Fruit fly (Drosophila melanogaster) ovary, adult (tissue): ENCODE measurements around the gene wb.

Experiments used
- CG17801 ChIP-seq: fragments of 200-800 bp; optimal IDR thresholded peaks from 2 replicates; lab custom pipeline; 2019; ENCODE audit warnings: missing biosample characterization, mild to moderate bottlenecking, missing genetic modification characterization, moderate library complexity; ENCODE audit not compliant: partially characterized antibody

Gene wb

DNA sequence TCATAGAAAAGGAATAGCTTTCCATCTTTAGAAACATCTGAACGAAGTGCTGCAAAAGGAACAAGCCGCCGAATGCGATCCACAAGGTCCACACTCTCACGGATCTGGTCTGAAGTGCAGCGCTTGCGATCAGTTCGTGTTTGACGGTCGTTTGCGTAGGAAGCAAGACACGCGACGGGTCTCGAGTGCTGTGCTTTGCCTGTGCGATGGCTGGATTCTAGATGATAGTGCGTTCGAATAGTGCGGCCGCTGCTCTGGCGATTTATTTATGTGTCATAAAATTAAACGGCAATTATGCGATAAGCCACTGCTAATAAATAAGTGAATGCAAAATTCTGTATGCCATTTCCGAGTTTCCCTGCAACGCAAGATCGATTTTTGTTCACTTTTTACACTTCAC, at the start of gene wb:
Gene wb (plus strand): TSS at position 132 of the 400 bp plus-strand sequence.
- no peak for TF ChIP-seq CG17801 (GFP tag; lab: Kevin White, UChicago)

DNA sequence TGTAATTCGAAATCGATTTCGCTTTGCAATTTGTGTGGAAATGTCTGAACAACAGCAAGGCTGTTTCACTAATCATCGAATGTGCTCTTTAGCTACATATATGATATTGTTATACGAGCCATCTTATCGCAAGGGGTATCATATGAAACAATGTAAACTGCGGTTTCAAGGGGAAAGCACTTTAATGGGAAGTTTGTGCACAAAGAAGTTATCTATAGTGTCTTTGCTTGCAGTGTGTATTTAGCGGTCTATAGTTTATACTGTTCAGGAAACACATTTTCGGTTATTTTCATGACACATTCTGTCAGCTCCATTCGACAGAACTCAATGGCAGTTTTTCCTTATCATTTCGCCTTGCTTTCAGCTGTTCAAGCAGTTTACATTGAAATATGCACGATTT, 41.6 kb upstream of the wb start:
- no peak for TF ChIP-seq CG17801 (GFP tag; lab: Kevin White, UChicago)

DNA sequence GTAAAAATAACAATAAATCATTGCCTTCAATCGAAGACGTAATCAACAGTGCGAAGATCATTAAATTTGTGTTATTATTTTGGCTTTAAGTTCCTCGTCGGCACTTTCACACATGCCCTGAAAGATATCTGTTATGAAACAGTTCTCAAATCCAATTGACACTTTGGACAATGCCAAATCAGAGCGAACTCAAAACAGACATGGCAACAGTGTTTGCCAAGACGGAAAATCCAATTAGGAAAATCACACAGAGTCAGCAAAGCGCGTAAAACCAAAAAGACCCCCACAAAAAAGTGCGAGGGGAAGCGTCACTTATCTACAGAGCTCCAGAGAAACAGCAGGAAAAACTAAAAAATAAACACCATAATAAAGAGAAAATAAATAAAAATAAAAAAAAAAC, 39.5 kb upstream of the wb start:
- no peak for TF ChIP-seq CG17801 (GFP tag; lab: Kevin White, UChicago)

DNA sequence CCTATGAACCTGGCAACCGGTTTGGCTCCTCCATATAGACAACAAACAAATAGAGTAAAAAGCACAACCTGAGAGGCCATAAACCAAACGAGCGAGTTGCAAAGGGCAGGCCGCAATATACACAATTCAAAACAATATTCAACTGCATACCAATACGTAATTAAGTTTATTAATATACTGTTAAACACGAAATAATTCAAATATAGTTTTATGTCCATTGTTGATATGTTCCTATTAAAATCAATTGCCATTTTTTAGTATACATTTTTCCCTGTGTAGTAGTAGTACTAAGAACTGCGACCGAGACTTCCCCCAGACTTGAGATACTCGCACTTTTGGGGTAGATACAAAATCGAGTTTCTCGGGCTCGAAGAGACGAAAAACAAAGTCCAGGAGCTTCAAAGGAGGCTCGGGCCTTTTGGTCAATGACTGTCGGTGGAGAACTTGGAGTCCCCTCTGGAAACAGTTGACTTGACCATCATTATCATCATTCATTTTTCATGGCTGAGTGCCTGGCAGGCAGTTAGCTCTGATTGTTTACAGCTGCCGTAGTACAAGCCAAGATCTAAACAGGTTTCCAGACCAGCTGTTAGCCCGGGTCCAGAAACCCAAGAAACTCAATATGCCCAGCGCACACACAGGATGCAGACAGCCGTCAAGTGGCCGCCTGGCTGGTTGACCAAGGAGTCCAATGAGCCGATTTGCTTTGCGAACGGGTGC, 36.7 kb upstream of the wb start:
- no peak for TF ChIP-seq CG17801 (GFP tag; lab: Kevin White, UChicago)

- TF ChIP-seq CG17801 (GFP tag; lab: Kevin White, UChicago), result no peak
Observed at dm6 chr2L:14226694-14227093, 36.1 kb upstream of the wb start.

dm6 chr2L:14230050-14230449, 32.8 kb upstream of the wb start:
- TF ChIP-seq CG17801 (GFP tag; lab: Kevin White, UChicago), result no peak

- TF ChIP-seq CG17801 (GFP tag; lab: Kevin White, UChicago), result no peak
Observed at dm6 chr2L:14230538-14230937, 32.3 kb upstream of the wb start.

- no peak for TF ChIP-seq CG17801 (GFP tag; lab: Kevin White, UChicago)
Observed at dm6 chr2L:14232709-14233108, 30.1 kb upstream of the wb start.

dm6 chr2L:14233896-14234626, 28.8 kb upstream of the wb start, which contains the start of gene Dyrk2:
Gene Dyrk2, minus strand, starts transcription at chr2L:14234126.
- peak; percentile 2 for TF ChIP-seq CG17801 (GFP tag; lab: Kevin White, UChicago)

dm6 chr2L:14234627-14235308, 28.1 kb upstream of the wb start:
- TF ChIP-seq CG17801 (GFP tag; lab: Kevin White, UChicago), result no peak

DNA sequence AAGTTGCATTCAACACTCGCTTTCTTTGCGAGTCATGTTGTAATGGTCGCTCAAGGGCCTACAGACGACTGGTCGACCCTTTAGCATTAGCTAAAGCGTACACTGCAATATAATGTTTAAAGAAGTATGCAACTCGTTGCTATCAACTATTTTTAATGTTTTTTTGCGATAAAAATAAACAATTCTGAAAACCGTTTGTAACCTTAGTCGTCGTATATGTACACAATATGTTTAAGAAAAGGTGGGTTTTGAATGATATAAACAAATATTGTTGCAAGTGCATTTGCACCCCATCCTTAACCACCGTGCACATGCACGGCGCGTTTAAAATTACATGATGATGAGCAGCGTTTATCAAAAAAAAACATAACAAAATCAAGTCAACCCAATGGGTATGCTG, 26.7 kb upstream of the wb start:
- no peak for TF ChIP-seq CG17801 (GFP tag; lab: Kevin White, UChicago)

- no peak for TF ChIP-seq CG17801 (GFP tag; lab: Kevin White, UChicago)
Observed at dm6 chr2L:14237510-14238277, 25.1 kb upstream of the wb start.

DNA sequence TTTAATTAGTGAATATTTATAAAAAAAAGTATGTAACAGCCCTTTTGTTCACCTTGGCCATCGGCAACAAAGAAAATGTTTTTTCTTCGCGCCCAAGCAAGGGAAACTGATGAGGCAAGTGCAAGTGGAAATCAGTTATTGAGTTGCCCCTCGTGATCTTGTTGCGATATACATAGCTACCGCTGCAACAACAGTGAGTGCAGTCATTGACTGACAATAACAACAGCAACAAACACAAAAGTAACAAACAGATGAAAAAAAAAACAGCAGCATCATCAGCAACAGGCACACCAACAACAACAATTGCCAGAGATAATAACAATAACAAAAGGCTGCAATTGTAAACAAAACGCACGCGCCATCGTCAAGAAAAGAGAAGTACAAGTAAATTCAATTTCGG, 17.8 kb upstream of the wb start:
- TF ChIP-seq CG17801 (GFP tag; lab: Kevin White, UChicago), result no peak

- no peak for TF ChIP-seq CG17801 (GFP tag; lab: Kevin White, UChicago)
Observed at dm6 chr2L:14245517-14245916, 17.3 kb upstream of the wb start.

DNA sequence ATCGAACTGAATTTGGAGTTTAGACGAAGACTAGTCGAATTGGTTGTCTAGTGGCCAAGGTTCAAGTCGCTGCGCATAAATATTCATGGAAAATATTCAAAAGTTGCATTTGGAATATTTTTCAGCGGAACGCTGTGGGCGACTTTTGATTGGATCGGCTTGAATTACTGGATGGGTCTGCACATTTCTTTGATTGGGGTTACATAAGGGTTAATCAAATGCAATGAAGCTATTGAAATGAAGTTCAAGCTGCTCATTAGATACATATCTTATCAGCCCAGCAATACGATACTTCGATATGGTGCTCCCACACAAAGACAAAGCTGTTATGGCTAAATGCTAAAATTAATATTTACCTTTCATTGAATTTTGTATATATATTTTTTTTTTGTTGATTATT, 16.8 kb upstream of the wb start:
- TF ChIP-seq CG17801 (GFP tag; lab: Kevin White, UChicago), result no peak
